Worm (Caenorhabditis elegans) whole organism, young adult: ENCODE measurements around the gene R53.8.

ENCODE experiments used
- B0019.2 ChIP-seq: fragments of 200-800 bp; sonication (Bioruptor generic); conservative IDR thresholded peaks from 2 replicates; pipeline ENCODE4 v1.3.6; 2022; ENCODE audit warnings: missing genetic modification reagents, missing genetic modification characterization, missing compliant biosample characterization
- B0035.1 ChIP-seq: sonication (generic microtip); optimal IDR thresholded peaks from 2 replicates; lab custom pipeline; 2016; ENCODE audit warnings: missing genetic modification characterization, mild to moderate bottlenecking, missing compliant biosample characterization, missing genotype, missing genetic modification reagents
- D2030.7 ChIP-seq: fragments of 200-800 bp; sonication (Bioruptor generic); IDR thresholded peaks from 2 replicates; pipeline ENCODE4 v1.3.6; 2022; ENCODE audit warnings: missing genetic modification reagents, missing genetic modification characterization, missing compliant biosample characterization
- F49E8.2 ChIP-seq: sonication (generic microtip); optimal IDR thresholded peaks from 3 replicates; lab custom pipeline; 2017; ENCODE audit warnings: missing genetic modification characterization, mild to moderate bottlenecking, missing compliant biosample characterization, antibody characterized with exemption, moderate library complexity; ENCODE audit not compliant: insufficient read depth
- F52B5.7 ChIP-seq: sonication (generic microtip); optimal IDR thresholded peaks from 2 replicates; lab custom pipeline; 2016; ENCODE audit warnings: mild to moderate bottlenecking, missing genetic modification characterization, missing compliant biosample characterization
- F55B11.4 ChIP-seq: sonication (generic microtip); optimal IDR thresholded peaks from 2 replicates; lab custom pipeline; 2016; ENCODE audit warnings: missing compliant biosample characterization, missing genetic modification characterization, borderline replicate concordance; ENCODE audit not compliant: insufficient read depth
- K11D2.4 ChIP-seq: fragments of 200-800 bp; sonication (Bioruptor generic); IDR thresholded peaks from 2 replicates; pipeline ENCODE4 v1.3.6; 2022; ENCODE audit warnings: missing genetic modification reagents, missing genetic modification characterization, missing compliant biosample characterization
- K12H6.12 ChIP-seq: fragments of 200-800 bp; sonication (Bioruptor generic); optimal IDR thresholded peaks from 2 replicates; lab custom pipeline; 2018; ENCODE audit warnings: mild to moderate bottlenecking, missing genetic modification characterization, missing compliant biosample characterization
- Y53F4B.3 ChIP-seq: fragments of 200-800 bp; sonication (Bioruptor generic); IDR thresholded peaks from 2 replicates; pipeline ENCODE4 v1.3.6; 2022; ENCODE audit warnings: missing genetic modification reagents, missing genetic modification characterization, missing compliant biosample characterization
- Y67H2A.10 ChIP-seq: fragments of 200-800 bp; sonication (Bioruptor generic); conservative IDR thresholded peaks from 2 replicates; pipeline ENCODE4 v1.3.6; 2022; ENCODE audit warnings: missing genetic modification reagents, missing genetic modification characterization, missing compliant biosample characterization
- ZK185.1 ChIP-seq: sonication (generic microtip); optimal IDR thresholded peaks from 2 replicates; lab custom pipeline; 2016; ENCODE audit warnings: mild to moderate bottlenecking, missing genetic modification characterization, missing compliant biosample characterization; ENCODE audit not compliant: poor library complexity, severe bottlenecking
- atf-7 ChIP-seq: sonication (generic microtip); optimal IDR thresholded peaks from 2 replicates; lab custom pipeline; 2017; ENCODE audit warnings: mild to moderate bottlenecking, missing genetic modification characterization, missing compliant biosample characterization
- attf-6 ChIP-seq: fragments of 200-800 bp; sonication (Bioruptor generic); IDR thresholded peaks from 2 replicates; pipeline ENCODE4 v1.3.6; 2022; ENCODE audit warnings: missing genetic modification reagents, missing genetic modification characterization, missing compliant biosample characterization
- bed-2 ChIP-seq: fragments of 200-800 bp; sonication (Bioruptor generic); IDR thresholded peaks from 2 replicates; pipeline ENCODE4 v1.3.6; 2022; ENCODE audit warnings: missing genetic modification reagents, missing genetic modification characterization, missing compliant biosample characterization
- ccch-3 ChIP-seq: fragments of 200-800 bp; sonication (Bioruptor generic); optimal IDR thresholded peaks from 2 replicates; lab custom pipeline; 2018; ENCODE audit warnings: mild to moderate bottlenecking, missing genetic modification characterization, missing compliant biosample characterization
- ceh-27 ChIP-seq: fragments of 200-800 bp; sonication (Bioruptor generic); optimal IDR thresholded peaks from 2 replicates; lab custom pipeline; 2018; ENCODE audit warnings: mild to moderate bottlenecking, missing genetic modification characterization, moderate library complexity, missing compliant biosample characterization
- ceh-58 ChIP-seq: fragments of 200-800 bp; sonication (Bioruptor generic); IDR thresholded peaks from 2 replicates; pipeline ENCODE4 v1.3.6; 2022; ENCODE audit warnings: missing genetic modification characterization, missing compliant biosample characterization
- dox-1 ChIP-seq: fragments of 200-800 bp; sonication (Bioruptor generic); IDR thresholded peaks from 2 replicates; pipeline ENCODE4 v1.3.6; 2022; ENCODE audit warnings: missing genetic modification reagents, missing genetic modification characterization, missing compliant biosample characterization
- dpl-1 ChIP-seq: fragments of 150-350 bp; optimal IDR thresholded peaks from 2 replicates; lab custom pipeline; 2014; ENCODE audit warnings: missing biosample characterization, missing genetic modification reagents, missing genetic modification characterization
- ekl-4 ChIP-seq: fragments of 200-800 bp; sonication (Bioruptor generic); IDR thresholded peaks from 2 replicates; pipeline ENCODE4 v1.3.6; 2022; ENCODE audit warnings: missing genetic modification reagents, missing genetic modification characterization, missing compliant biosample characterization
- ets-4 ChIP-seq: fragments of 200-800 bp; sonication (Bioruptor generic); optimal IDR thresholded peaks from 2 replicates; lab custom pipeline; 2018; ENCODE audit warnings: mild to moderate bottlenecking, missing genetic modification characterization, missing compliant biosample characterization
- fkh-3 ChIP-seq: sonication (generic microtip); optimal IDR thresholded peaks from 2 replicates; lab custom pipeline; 2016; ENCODE audit warnings: mild to moderate bottlenecking, missing genetic modification characterization, missing compliant biosample characterization
- him-1 ChIP-seq: sonication (generic microtip); optimal IDR thresholded peaks from 2 replicates; lab custom pipeline; 2016; ENCODE audit warnings: missing genotype, missing genetic modification reagents, missing genetic modification characterization, missing compliant biosample characterization
- hlh-12 ChIP-seq: sonication (generic microtip); optimal IDR thresholded peaks from 2 replicates; lab custom pipeline; 2016; ENCODE audit warnings: missing genetic modification characterization, missing compliant biosample characterization
- hmg-1.2 ChIP-seq: fragments of 200-800 bp; sonication (Bioruptor generic); IDR thresholded peaks from 2 replicates; pipeline ENCODE4 v1.3.6; 2022; ENCODE audit warnings: missing genetic modification reagents, missing genetic modification characterization, missing compliant biosample characterization
- hrde-1 ChIP-seq: sonication (generic microtip); optimal IDR thresholded peaks from 2 replicates; lab custom pipeline; 2016; ENCODE audit warnings: missing genetic modification characterization, mild to moderate bottlenecking, missing compliant biosample characterization, moderate library complexity, missing genotype, missing genetic modification reagents, borderline replicate concordance
- hsf-1 ChIP-seq: fragments of 200-800 bp; sonication (Bioruptor generic); IDR thresholded peaks from 2 replicates; pipeline ENCODE4 v1.3.6; 2022; ENCODE audit warnings: missing genetic modification reagents, missing genetic modification characterization, missing compliant biosample characterization
- lag-1 ChIP-seq: fragments of 200-800 bp; sonication (Bioruptor generic); IDR thresholded peaks from 2 replicates; pipeline ENCODE4 v1.3.6; 2022; ENCODE audit warnings: missing genetic modification reagents, missing genetic modification characterization, missing compliant biosample characterization
- lin-26 ChIP-seq: fragments of 200-800 bp; sonication (Bioruptor generic); IDR thresholded peaks from 2 replicates; pipeline ENCODE4 v1.3.6; 2022; ENCODE audit warnings: missing genetic modification reagents, missing genetic modification characterization, missing compliant biosample characterization
- lin-35 ChIP-seq, 3 experiments: fragments of 150-350 bp in 2 of 3; sonication (generic microtip) in 1 of 3; optimal IDR thresholded peaks; 2 replicates each; lab custom pipeline; 2014 to 2018; ENCODE audit warnings: missing biosample characterization in 3 of 3, missing genetic modification characterization in 3 of 3, missing genetic modification reagents in 3 of 3
- lin-54 ChIP-seq: fragments of 200-800 bp; sonication (Bioruptor generic); optimal IDR thresholded peaks from 2 replicates; lab custom pipeline; 2018; ENCODE audit warnings: mild to moderate bottlenecking, missing genetic modification characterization, missing compliant biosample characterization
- madf-10 ChIP-seq: sonication (generic microtip); optimal IDR thresholded peaks from 2 replicates; lab custom pipeline; 2016; ENCODE audit warnings: mild to moderate bottlenecking, missing genetic modification characterization, missing compliant biosample characterization
- madf-8 ChIP-seq: fragments of 200-800 bp; sonication (Bioruptor generic); conservative IDR thresholded peaks from 2 replicates; pipeline ENCODE4 v1.3.6; 2022; ENCODE audit warnings: missing genetic modification reagents, missing genetic modification characterization, missing compliant biosample characterization
- mel-28 ChIP-seq: sonication (generic microtip); optimal IDR thresholded peaks from 2 replicates; lab custom pipeline; 2016; ENCODE audit warnings: borderline replicate concordance, mild to moderate bottlenecking, missing genetic modification characterization, missing compliant biosample characterization
- nfya-1 ChIP-seq: sonication (generic microtip); optimal IDR thresholded peaks from 2 replicates; lab custom pipeline; 2017; ENCODE audit warnings: antibody characterized with exemption, missing compliant biosample characterization, missing genetic modification characterization, borderline replicate concordance; ENCODE audit not compliant: insufficient read depth
- nfya-2 ChIP-seq: fragments of 200-800 bp; sonication (Bioruptor generic); IDR thresholded peaks from 2 replicates; pipeline ENCODE4 v1.3.6; 2022; ENCODE audit warnings: missing genetic modification reagents, missing genetic modification characterization, missing compliant biosample characterization
- nfyb-1 ChIP-seq: fragments of 200-800 bp; sonication (Bioruptor generic); IDR thresholded peaks from 2 replicates; pipeline ENCODE4 v1.3.6; 2022; ENCODE audit warnings: missing genetic modification reagents, missing genetic modification characterization, missing compliant biosample characterization
- rcor-1 ChIP-seq: fragments of 200-800 bp; sonication (Bioruptor generic); IDR thresholded peaks from 2 replicates; pipeline ENCODE4 v1.3.6; 2022; ENCODE audit warnings: missing genetic modification reagents, missing genetic modification characterization, missing compliant biosample characterization
- rpc-1 ChIP-seq, 2 experiments: fragments of 150-350 bp in 1 of 2; sonication (generic microtip) in 1 of 2; optimal IDR thresholded peaks; 2 replicates each; lab custom pipeline; 2014 to 2018; ENCODE audit warnings: missing biosample characterization in 1 of 2, missing genetic modification characterization in 1 of 2, missing genetic modification reagents in 1 of 2, missing genotype in 1 of 2
- sdz-38 ChIP-seq: sonication (generic microtip); optimal IDR thresholded peaks from 2 replicates; lab custom pipeline; 2016; ENCODE audit warnings: missing genotype, missing genetic modification characterization, missing compliant biosample characterization
- sea-2 ChIP-seq: fragments of 200-800 bp; sonication (Bioruptor generic); IDR thresholded peaks from 2 replicates; pipeline ENCODE4 v1.3.6; 2022; ENCODE audit warnings: missing genetic modification characterization, missing compliant biosample characterization
- snpc-1.1 ChIP-seq: sonication (generic microtip); optimal IDR thresholded peaks from 2 replicates; lab custom pipeline; 2017; ENCODE audit warnings: missing genetic modification characterization, mild to moderate bottlenecking, missing compliant biosample characterization, antibody characterized with exemption, moderate library complexity, missing genotype, missing genetic modification reagents; ENCODE audit not compliant: insufficient read depth
- tbp1 ChIP-seq: fragments of 200-800 bp; sonication (Bioruptor generic); optimal IDR thresholded peaks from 2 replicates; lab custom pipeline; 2018; ENCODE audit warnings: mild to moderate bottlenecking, missing genetic modification characterization, missing compliant biosample characterization
- tlf-1 ChIP-seq: fragments of 200-800 bp; sonication (Bioruptor generic); optimal IDR thresholded peaks from 2 replicates; lab custom pipeline; 2018; ENCODE audit warnings: mild to moderate bottlenecking, missing genetic modification characterization, missing compliant biosample characterization
- ztf-18 ChIP-seq: sonication (generic microtip); optimal IDR thresholded peaks from 2 replicates; lab custom pipeline; 2016; ENCODE audit warnings: missing genotype, mild to moderate bottlenecking, missing genetic modification characterization, missing compliant biosample characterization
- ztf-3 ChIP-seq: fragments of 200-800 bp; sonication (Bioruptor generic); optimal IDR thresholded peaks from 2 replicates; lab custom pipeline; 2018; ENCODE audit warnings: mild to moderate bottlenecking, missing genetic modification characterization, missing compliant biosample characterization
- ztf-6 ChIP-seq: fragments of 200-800 bp; sonication (Bioruptor generic); IDR thresholded peaks from 2 replicates; pipeline ENCODE4 v1.3.6; 2022; ENCODE audit warnings: missing genetic modification reagents, missing genetic modification characterization, missing compliant biosample characterization

Gene R53.8

ce11 chrII:9940430-9940829 lies 36.1 kb upstream of the R53.8 start, which contains the start of gene ufd-3 (continued):
- peak; percentile 15 for TF ChIP-seq hrde-1
- no peak for TF ChIP-seq F52B5.7
- no peak for TF ChIP-seq F49E8.2 (tag; lab: Kevin White, UChicago)
- no peak for TF ChIP-seq lag-1 (GFP tag; lab: Robert Waterston, UW)
- no peak for TF ChIP-seq lin-26 (GFP tag; lab: Robert Waterston, UW)
- TF ChIP-seq hlh-12 (tag; lab: Kevin White, UChicago): no peak
- TF ChIP-seq ceh-27 (GFP tag; lab: Kevin White, UChicago): peak; percentile 90
- TF ChIP-seq rcor-1 (GFP tag; lab: Robert Waterston, UW): peak; percentile 64; the same call in 1 of the 2 replicates
- peak; percentile 33; the same call in 1 of the 2 replicates for TF ChIP-seq madf-8
- TF ChIP-seq ztf-3 (GFP tag; lab: Kevin White, UChicago): no peak
- TF ChIP-seq ztf-18 (tag; lab: Kevin White, UChicago): peak; percentile 41
- peak; percentile 49 for TF ChIP-seq atf-7 (tag; lab: Kevin White, UChicago)
- TF ChIP-seq dpl-1 (GFP tag; lab: Kevin White, UChicago): peak; percentile 91
- TF ChIP-seq nfya-1 (tag; lab: Kevin White, UChicago): no peak
- TF ChIP-seq him-1 (tag; lab: Kevin White, UChicago): peak; percentile 46
- peak; percentile 72 for TF ChIP-seq ccch-3 (GFP tag; lab: Kevin White, UChicago)
- peak; percentile 75 for TF ChIP-seq ekl-4 (GFP tag; lab: Robert Waterston, UW)
- TF ChIP-seq Y53F4B.3 (GFP tag; lab: Robert Waterston, UW): no peak
- peak; percentile 99 for TF ChIP-seq lin-54 (GFP tag; lab: Kevin White, UChicago)
- peak; percentile 93 for TF ChIP-seq ZK185.1
- peak; percentile 49; the same call in 1 of the 2 replicates for TF ChIP-seq bed-2 (GFP tag; lab: Robert Waterston, UW)
- TF ChIP-seq K11D2.4 (GFP tag; lab: Robert Waterston, UW): peak; percentile 47; the same call in 1 of the 2 replicates
- TF ChIP-seq dox-1 (GFP tag; lab: Robert Waterston, UW): peak; percentile 72
- TF ChIP-seq nfya-2 (GFP tag; lab: Robert Waterston, UW): 0 out of 2 replicates have a peak, but pooled peaks have one; percentile 45
- TF ChIP-seq hsf-1 (GFP tag; lab: Robert Waterston, UW): no peak; the same call in 1 of the 2 replicates
- TF ChIP-seq nfyb-1 (GFP tag; lab: Robert Waterston, UW): no peak
- TF ChIP-seq snpc-1.1 (tag; lab: Kevin White, UChicago): no peak
- TF ChIP-seq madf-10 (tag; lab: Kevin White, UChicago): peak; percentile 47
- TF ChIP-seq ets-4 (GFP tag; lab: Kevin White, UChicago): no peak
- TF ChIP-seq lin-35 (GFP tag; optimal IDR thresholded peaks at IDR 0.05; lab: Kevin White, UChicago): peak; percentile 40 to 96 (median 44)
- TF ChIP-seq ceh-58: no peak
- no peak for TF ChIP-seq F55B11.4 (tag; lab: Kevin White, UChicago)
- TF ChIP-seq rpc-1 (optimal IDR thresholded peaks at IDR 0.05; lab: Kevin White, UChicago): no peak
- TF ChIP-seq rpc-1 (tag; optimal IDR thresholded peaks at IDR 0.05; lab: Kevin White, UChicago): no peak
- TF ChIP-seq fkh-3 (tag; lab: Kevin White, UChicago): no peak
- TF ChIP-seq sea-2: no peak
- TF ChIP-seq mel-28 (tag; lab: Kevin White, UChicago): no peak
- TF ChIP-seq tlf-1 (GFP tag; lab: Kevin White, UChicago): peak; percentile 45
- TF ChIP-seq D2030.7 (GFP tag; lab: Robert Waterston, UW): peak; percentile 65
- 0 out of 2 replicates have a peak, but pooled peaks have one; percentile 22 for TF ChIP-seq attf-6
- TF ChIP-seq Y67H2A.10 (GFP tag; lab: Robert Waterston, UW): peak; percentile 45; the same call in 1 of the 2 replicates
- peak; percentile 58 for TF ChIP-seq B0035.1
- peak; percentile 42 for TF ChIP-seq hmg-1.2 (GFP tag; lab: Robert Waterston, UW)
- TF ChIP-seq sdz-38: no peak
- TF ChIP-seq tbp1 (GFP tag; lab: Kevin White, UChicago): peak; percentile 42
- TF ChIP-seq ztf-6 (GFP tag; lab: Robert Waterston, UW): no peak
- peak; percentile 72 for TF ChIP-seq K12H6.12 (tag; lab: Kevin White, UChicago)
- no peak for TF ChIP-seq B0019.2 (GFP tag; lab: Robert Waterston, UW)
